Fruit fly (Drosophila melanogaster): ENCODE data around the gene pcx.

dm6 chrX:2258602-2259233 lies 33.6 kb downstream of the pcx start:
- TF ChIP-seq EcR (GFP tag; optimal IDR thresholded peaks at IDR 0.05) (no peak), Dll (optimal IDR thresholded peaks at IDR 0.05) (no peak), usp (GFP tag; optimal IDR thresholded peaks at IDR 0.05) (no peak), pan (optimal IDR thresholded peaks at IDR 0.05) (no peak), psq (optimal IDR thresholded peaks at IDR 0.05) (no peak)

All from whole organism.